Fruit fly (Drosophila melanogaster): ENCODE data around the gene Trs33.

The Trs33 gene

dm6 chr3R:15342926-15343685 is 7.7 kb downstream of the Trs33 start, which contains the start of gene Nagk (continued):
- TF ChIP-seq tio (GFP tag; optimal IDR thresholded peaks at IDR 0.05) (no peak), lilli (GFP tag; optimal IDR thresholded peaks at IDR 0.05) (peak; percentile 79), corto (GFP tag; optimal IDR thresholded peaks at IDR 0.05) (no peak), CG8924 (tag; optimal IDR thresholded peaks at IDR 0.05) (peak; percentile 79), Doc3 (GFP tag; IDR thresholded peaks at IDR 0.05; ENCODE audit: partially characterized antibody) (no peak), ken (GFP tag; IDR thresholded peaks at IDR 0.05) (peak; percentile 48; the same call in 1 of the 3 replicates), Six4 (GFP tag; optimal IDR thresholded peaks at IDR 0.05) (peak; percentile 56), CG3995 (GFP tag; optimal IDR thresholded peaks at IDR 0.05) (no peak), CG2199 (GFP tag; IDR thresholded peaks at IDR 0.05) (0 out of 3 replicates have a peak, but pooled peaks have one; percentile 50), dati (GFP tag; IDR thresholded peaks at IDR 0.05) (0 out of 2 replicates have a peak, but pooled peaks have one; percentile 5), Camta (GFP tag; optimal IDR thresholded peaks at IDR 0.05) (peak; percentile 40), CG7786 (GFP tag; optimal IDR thresholded peaks at IDR 0.05) (peak; percentile 4), CG8765 (GFP tag; IDR thresholded peaks at IDR 0.05) (no peak), twi (tag; optimal IDR thresholded peaks at IDR 0.05) (no peak), CoRest (tag; optimal IDR thresholded peaks at IDR 0.05) (peak; percentile 77), Hmx (GFP tag; optimal IDR thresholded peaks at IDR 0.05) (no peak), Nf-YB (GFP tag; optimal IDR thresholded peaks at IDR 0.05) (peak; percentile 46), shn (GFP tag; optimal IDR thresholded peaks at IDR 0.05) (peak; percentile 39), CG2712 (tag; optimal IDR thresholded peaks at IDR 0.05) (peak; percentile 59), cg (GFP tag; optimal IDR thresholded peaks at IDR 0.05) (no peak), CG17361 (GFP tag; IDR thresholded peaks at IDR 0.05) (peak; percentile 88), Hmr (GFP tag; optimal IDR thresholded peaks at IDR 0.05) (peak; percentile 68), Antp (GFP tag; optimal IDR thresholded peaks at IDR 0.05) (peak; percentile 20), CG3847 (GFP tag; IDR thresholded peaks at IDR 0.05) (peak; percentile 22), CG17328 (GFP tag; IDR thresholded peaks at IDR 0.05) (peak; percentile 56), CG10274 (GFP tag; optimal IDR thresholded peaks at IDR 0.05) (peak; percentile 56), Fer2 (tag; optimal IDR thresholded peaks at IDR 0.05) (no peak), en (GFP tag; optimal IDR thresholded peaks at IDR 0.05) (no peak), CG18476 (GFP tag; optimal IDR thresholded peaks at IDR 0.05) (peak; percentile 80), Bdp1 (GFP tag; optimal IDR thresholded peaks at IDR 0.05) (no peak), CG2875 (GFP tag; optimal IDR thresholded peaks at IDR 0.05) (peak; percentile 27), run (tag; optimal IDR thresholded peaks at IDR 0.05) (no peak), CG18599 (GFP tag; optimal IDR thresholded peaks at IDR 0.05) (peak; percentile 65), Sox100B (GFP tag; optimal IDR thresholded peaks at IDR 0.05) (no peak), Hr78 (GFP tag; optimal IDR thresholded peaks at IDR 0.05) (peak in 1 of 2 experiments; percentile 48), CG32532 (GFP tag; IDR thresholded peaks at IDR 0.05) (peak; percentile 54), CG10959 (GFP tag; IDR thresholded peaks at IDR 0.05) (no peak), CG12104 (GFP tag; optimal IDR thresholded peaks at IDR 0.05) (peak; percentile 77), bcd (GFP tag; optimal IDR thresholded peaks at IDR 0.05) (peak; percentile 61), ranshi (GFP tag; IDR thresholded peaks at IDR 0.05) (peak; percentile 8; the same call in 1 of the 2 replicates), CG6765 (GFP tag; optimal IDR thresholded peaks at IDR 0.05) (peak; percentile 59), CG8281 (tag; optimal IDR thresholded peaks at IDR 0.05) (peak; percentile 1), dmrt99B (tag; optimal IDR thresholded peaks at IDR 0.05) (peak; percentile 67), Xbp1 (GFP tag; optimal IDR thresholded peaks at IDR 0.05) (peak; percentile 64), br (optimal IDR thresholded peaks at IDR 0.05) (no peak), gem (tag; optimal IDR thresholded peaks at IDR 0.05) (peak; percentile 73), sim (GFP tag; IDR thresholded peaks at IDR 0.05) (no peak), CG43689 (GFP tag; IDR thresholded peaks at IDR 0.05) (0 out of 2 replicates have a peak, but pooled peaks have one; percentile 11), Tbp (GFP tag; optimal IDR thresholded peaks at IDR 0.05) (no peak), sens (GFP tag) (peak; percentile 95)

All from whole organism, embryonic.